Worm (Caenorhabditis elegans) whole organism, L2 larva: Measurements from ENCODE around the gene srlf-1.
A peak's percentile ranks its signal among the peaks of the same experiment; 100 is the strongest.

Source experiments
- C34F6.9 ChIP-seq: fragments of 150-350 bp; optimal IDR thresholded peaks from 2 replicates; lab custom pipeline; 2014; ENCODE audit warnings: missing biosample characterization, missing genetic modification characterization
- F13H6.1 ChIP-seq: sonication (generic microtip); optimal IDR thresholded peaks from 2 replicates; lab custom pipeline; 2016; ENCODE audit warnings: missing genetic modification characterization, missing compliant biosample characterization
- R02D3.7 ChIP-seq: fragments of 150-350 bp; optimal IDR thresholded peaks from 2 replicates; lab custom pipeline; 2014; ENCODE audit warnings: missing biosample characterization, missing genetic modification characterization
- Y55F3AM.14 ChIP-seq: fragments of 200-800 bp; sonication (Bioruptor generic); optimal IDR thresholded peaks from 2 replicates; lab custom pipeline; 2018; ENCODE audit warnings: mild to moderate bottlenecking, missing genetic modification characterization, missing compliant biosample characterization
- ZK546.5 ChIP-seq: sonication (generic microtip); optimal IDR thresholded peaks from 2 replicates; lab custom pipeline; 2017; ENCODE audit warnings: missing biosample characterization, missing genetic modification characterization
- ama-1 ChIP-seq: fragments of 150-350 bp; optimal IDR thresholded peaks from 2 replicates; lab custom pipeline; 2018; ENCODE audit warnings: inconsistent platforms
- ceh-16 ChIP-seq: fragments of 150-350 bp; optimal IDR thresholded peaks from 2 replicates; lab custom pipeline; 2014; ENCODE audit warnings: missing biosample characterization, missing genetic modification characterization
- ceh-82 ChIP-seq: fragments of 150-350 bp; optimal IDR thresholded peaks from 2 replicates; lab custom pipeline; 2014; ENCODE audit warnings: missing biosample characterization, missing genetic modification characterization
- crh-2 ChIP-seq: sonication (generic microtip); optimal IDR thresholded peaks from 2 replicates; lab custom pipeline; 2017; ENCODE audit warnings: missing biosample characterization, missing genetic modification characterization
- dmd-4 ChIP-seq: sonication (generic microtip); optimal IDR thresholded peaks from 2 replicates; lab custom pipeline; 2017; ENCODE audit warnings: missing biosample characterization, missing genetic modification characterization
- egl-27 ChIP-seq: sonication (generic microtip); optimal IDR thresholded peaks from 3 replicates; lab custom pipeline; 2017; ENCODE audit warnings: missing biosample characterization, missing genetic modification reagents, missing genetic modification characterization
- elt-1 ChIP-seq: fragments of 150-350 bp; optimal IDR thresholded peaks from 2 replicates; lab custom pipeline; 2014; ENCODE audit warnings: missing biosample characterization, missing genetic modification characterization
- elt-3 ChIP-seq: sonication (generic microtip); optimal IDR thresholded peaks from 2 replicates; lab custom pipeline; 2017; ENCODE audit warnings: missing biosample characterization, missing genetic modification characterization
- lin-11 ChIP-seq: fragments of 150-350 bp; sonication (generic microtip); optimal IDR thresholded peaks from 2 replicates; lab custom pipeline; 2014; ENCODE audit warnings: missing biosample characterization, missing genetic modification characterization, inconsistent platforms, mixed read lengths
- lin-39 ChIP-seq: fragments of 150-350 bp; optimal IDR thresholded peaks from 2 replicates; lab custom pipeline; 2014; ENCODE audit warnings: missing biosample characterization, missing genetic modification reagents, missing genetic modification characterization
- lsy-2 ChIP-seq, 2 experiments: fragments of 150-350 bp in 1 of 2; sonication (generic microtip) in 1 of 2; optimal IDR thresholded peaks; 2 replicates each; lab custom pipeline; 2014 to 2017; ENCODE audit warnings: missing biosample characterization in 2 of 2, missing genetic modification characterization in 2 of 2
- mab-5 ChIP-seq: fragments of 150-350 bp; optimal IDR thresholded peaks from 2 replicates; lab custom pipeline; 2014; ENCODE audit warnings: missing biosample characterization, missing genetic modification characterization
- mbf-1 ChIP-seq: sonication (generic microtip); optimal IDR thresholded peaks from 2 replicates; lab custom pipeline; 2017; ENCODE audit warnings: missing biosample characterization, missing genetic modification characterization
- mdl-1 ChIP-seq, 2 experiments: fragments of 150-350 bp in 1 of 2; sonication (generic microtip) in 1 of 2; optimal IDR thresholded peaks; 2 replicates each; lab custom pipeline; 2017; ENCODE audit warnings: missing biosample characterization in 2 of 2, missing genetic modification characterization in 2 of 2
- nhr-10 ChIP-seq: sonication (generic microtip); optimal IDR thresholded peaks from 2 replicates; lab custom pipeline; 2017; ENCODE audit warnings: missing biosample characterization, missing genetic modification characterization
- nhr-12 ChIP-seq: fragments of 150-350 bp; optimal IDR thresholded peaks from 2 replicates; lab custom pipeline; 2014; ENCODE audit warnings: missing biosample characterization, missing genetic modification characterization
- nhr-129 ChIP-seq: fragments of 150-350 bp; optimal IDR thresholded peaks from 2 replicates; lab custom pipeline; 2014; ENCODE audit warnings: missing biosample characterization, missing genetic modification characterization
- nhr-21 ChIP-seq: fragments of 150-350 bp; optimal IDR thresholded peaks from 2 replicates; lab custom pipeline; 2014; ENCODE audit warnings: missing biosample characterization, missing genetic modification characterization
- nhr-23 ChIP-seq: fragments of 150-350 bp; optimal IDR thresholded peaks from 2 replicates; lab custom pipeline; 2014; ENCODE audit warnings: missing biosample characterization, missing genetic modification reagents, missing genetic modification characterization
- nhr-25 ChIP-seq: fragments of 150-350 bp; sonication (generic microtip); optimal IDR thresholded peaks from 3 replicates; lab custom pipeline; 2014; ENCODE audit warnings: missing biosample characterization, missing genetic modification characterization
- nhr-6 ChIP-seq: fragments of 150-350 bp; optimal IDR thresholded peaks from 2 replicates; lab custom pipeline; 2014; ENCODE audit warnings: missing biosample characterization, missing genetic modification characterization
- nhr-77 ChIP-seq: fragments of 150-350 bp; optimal IDR thresholded peaks from 2 replicates; lab custom pipeline; 2014; ENCODE audit warnings: missing biosample characterization, missing genetic modification characterization
- peb-1 ChIP-seq: fragments of 150-350 bp; optimal IDR thresholded peaks from 2 replicates; lab custom pipeline; 2014; ENCODE audit warnings: missing biosample characterization, missing genetic modification characterization
- sem-4 ChIP-seq: fragments of 150-350 bp; optimal IDR thresholded peaks from 2 replicates; lab custom pipeline; 2014; ENCODE audit warnings: missing biosample characterization, missing genetic modification reagents, missing genetic modification characterization
- sma-9 ChIP-seq, 2 experiments: fragments of 150-350 bp in 1 of 2; sonication (generic microtip) in 1 of 2; optimal IDR thresholded peaks; 2 replicates each; lab custom pipeline; 2014 to 2016; ENCODE audit warnings: missing genetic modification characterization in 2 of 2, mild to moderate bottlenecking in 1 of 2, missing biosample characterization in 1 of 2, missing compliant biosample characterization in 1 of 2, missing genetic modification reagents in 1 of 2, moderate library complexity in 1 of 2
- snpc-4 ChIP-seq: fragments of 150-350 bp; optimal IDR thresholded peaks from 2 replicates; lab custom pipeline; 2014; ENCODE audit warnings: missing biosample characterization, missing genetic modification characterization
- unc-39 ChIP-seq: fragments of 150-350 bp; optimal IDR thresholded peaks from 2 replicates; lab custom pipeline; 2014; ENCODE audit warnings: missing biosample characterization, missing genetic modification characterization
- unc-55 ChIP-seq: fragments of 150-350 bp; sonication (generic microtip); optimal IDR thresholded peaks from 3 replicates; lab custom pipeline; 2014; ENCODE audit warnings: missing biosample characterization, missing genetic modification reagents, missing genetic modification characterization
- unc-62 ChIP-seq: fragments of 150-350 bp; optimal IDR thresholded peaks from 2 replicates; lab custom pipeline; 2014; ENCODE audit warnings: missing biosample characterization, missing genetic modification reagents, missing genetic modification characterization
- zag-1 ChIP-seq: fragments of 150-350 bp; optimal IDR thresholded peaks from 2 replicates; lab custom pipeline; 2014; ENCODE audit warnings: missing biosample characterization, missing genetic modification characterization
- ztf-1 ChIP-seq: fragments of 200-800 bp; sonication (Bioruptor generic); conservative IDR thresholded peaks from 2 replicates; pipeline ENCODE4 v1.3.6; 2022; ENCODE audit warnings: missing genetic modification characterization, missing compliant biosample characterization
- ztf-4 ChIP-seq: fragments of 150-350 bp; optimal IDR thresholded peaks from 2 replicates; lab custom pipeline; 2014; ENCODE audit warnings: missing biosample characterization, missing genetic modification characterization

The srlf-1 gene

ce11 chrII:7832054-7832453, 41.7 kb downstream of the srlf-1 start, which contains the start of gene T09A5.14:
Gene T09A5.14 (plus strand): TSS chrII:7832354.
- TF ChIP-seq elt-3 (no peak), lsy-2 (tag; optimal IDR thresholded peaks at IDR 0.05; lab: Kevin White, UChicago) (no peak), nhr-77 (tag; lab: Kevin White, UChicago) (no peak), R02D3.7 (no peak), zag-1 (tag; lab: Kevin White, UChicago) (no peak), ama-1 (lab: Kevin White, UChicago) (no peak), unc-39 (tag; lab: Kevin White, UChicago) (no peak), ZK546.5 (tag; lab: Kevin White, UChicago) (no peak), C34F6.9 (no peak), crh-2 (tag; lab: Kevin White, UChicago) (no peak), snpc-4 (no peak), lin-39 (tag; lab: Kevin White, UChicago) (no peak), egl-27 (no peak), nhr-12 (tag; lab: Kevin White, UChicago) (no peak), nhr-23 (tag; lab: Kevin White, UChicago) (no peak), elt-1 (no peak), ztf-1 (GFP tag; lab: Robert Waterston, UW) (no peak), lin-11 (tag; lab: Kevin White, UChicago) (no peak)

ce11 chrII:7835314-7835713, 44.9 kb downstream of the srlf-1 start, which contains the start of gene cex-2:
Gene cex-2 (minus strand): TSS chrII:7835414.
- no peak for TF ChIP-seq Y55F3AM.14 (GFP tag; lab: Kevin White, UChicago)
- TF ChIP-seq ceh-82 (tag; lab: Kevin White, UChicago), result no peak
- no peak for TF ChIP-seq crh-2 (tag; lab: Kevin White, UChicago)
- TF ChIP-seq sma-9 (GFP tag; optimal IDR thresholded peaks at IDR 0.05; lab: Kevin White, UChicago), result no peak
- no peak for TF ChIP-seq sma-9 (tag; optimal IDR thresholded peaks at IDR 0.05; lab: Kevin White, UChicago)
- no peak for TF ChIP-seq peb-1
- TF ChIP-seq elt-1, result no peak
- TF ChIP-seq unc-55 (GFP tag; lab: Kevin White, UChicago), result no peak
- no peak for TF ChIP-seq nhr-10 (tag; lab: Kevin White, UChicago)
- no peak for TF ChIP-seq ceh-16
- no peak for TF ChIP-seq dmd-4 (tag; lab: Kevin White, UChicago)
- TF ChIP-seq mbf-1 (tag; lab: Kevin White, UChicago), result no peak
- TF ChIP-seq unc-62 (GFP tag; lab: Kevin White, UChicago), result no peak
- no peak for TF ChIP-seq R02D3.7
- TF ChIP-seq mdl-1 (tag; optimal IDR thresholded peaks at IDR 0.05; lab: Kevin White, UChicago), result no peak
- no peak for TF ChIP-seq mab-5 (tag; lab: Kevin White, UChicago)
- TF ChIP-seq unc-39 (tag; lab: Kevin White, UChicago), result no peak
- TF ChIP-seq snpc-4, result no peak
- no peak for TF ChIP-seq zag-1 (tag; lab: Kevin White, UChicago)
- TF ChIP-seq nhr-21 (tag; lab: Kevin White, UChicago), result no peak
- TF ChIP-seq nhr-12 (tag; lab: Kevin White, UChicago), result no peak

- TF ChIP-seq sem-4 (tag; lab: Kevin White, UChicago) (peak; percentile 58), ztf-4 (tag; lab: Kevin White, UChicago) (peak; percentile 30), nhr-129 (tag; lab: Kevin White, UChicago) (peak; percentile 65), nhr-25 (tag; lab: Kevin White, UChicago) (no peak), nhr-6 (tag; lab: Kevin White, UChicago) (peak; percentile 36), mab-5 (tag; lab: Kevin White, UChicago) (peak; percentile 44), F13H6.1 (tag; lab: Kevin White, UChicago) (peak; percentile 92), lin-39 (tag; lab: Kevin White, UChicago) (peak; percentile 39), lsy-2 (tag; optimal IDR thresholded peaks at IDR 0.05; lab: Kevin White, UChicago) (peak in 1 of 2 experiments; percentile 44), sma-9 (GFP tag; optimal IDR thresholded peaks at IDR 0.05; lab: Kevin White, UChicago) (peak; percentile 81), sma-9 (tag; optimal IDR thresholded peaks at IDR 0.05; lab: Kevin White, UChicago) (no peak), crh-2 (tag; lab: Kevin White, UChicago) (no peak), egl-27 (no peak)
- TF ChIP-seq, all 48 proteins: peak for 9
Measured at ce11 chrII:7836613-7837226, 46.3 kb downstream of the srlf-1 start.
